Worm (Caenorhabditis elegans): Measurements from ENCODE around the gene nhr-187.

DNA sequence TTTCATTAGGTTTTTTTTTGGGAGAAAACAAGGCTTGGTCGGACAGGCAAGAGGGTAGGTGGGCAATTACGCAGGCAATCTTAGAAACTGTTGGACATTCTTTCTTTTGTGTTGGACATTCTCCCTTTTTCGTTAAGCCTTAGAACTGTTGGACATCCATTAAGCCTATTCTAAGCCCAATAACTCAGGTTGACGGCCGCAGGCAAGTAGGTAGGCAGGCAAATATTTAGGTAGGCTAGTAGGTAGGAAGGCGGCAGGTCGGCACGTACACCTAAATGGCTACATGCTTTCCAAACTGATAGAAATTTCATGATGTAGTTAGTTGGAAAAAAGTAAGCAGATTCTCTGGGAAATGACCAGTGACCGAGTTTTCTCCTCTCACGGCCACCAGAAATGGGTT lies 30.6 kb downstream of the nhr-187 start:
- no peak for TF ChIP-seq unc-39 (tag; optimal IDR thresholded peaks at IDR 0.05)
- TF ChIP-seq nhr-76 (tag; optimal IDR thresholded peaks at IDR 0.05), result no peak
- no peak for TF ChIP-seq pqm-1 (tag; optimal IDR thresholded peaks at IDR 0.05)

Measured in whole organism, L4 larva.